Fruit fly (Drosophila melanogaster) whole organism, wandering third instar larva: ENCODE measurements around the gene tok.

Experiments
- Dfd ChIP-seq: fragments of >200 bp; optimal IDR thresholded peaks from 2 replicates; lab custom pipeline; 2017; ENCODE audit warnings: missing biosample characterization, missing genetic modification characterization
- Hr83 ChIP-seq: fragments of 200-300 bp; sonication (Bioruptor generic); optimal IDR thresholded peaks from 2 replicates; lab custom pipeline; 2016; ENCODE audit warnings: missing biosample characterization, mild to moderate bottlenecking, missing genetic modification characterization, moderate library complexity; ENCODE audit not compliant: poor library complexity, severe bottlenecking
- N ChIP-seq: fragments of >200 bp; optimal IDR thresholded peaks from 2 replicates; lab custom pipeline; 2018; ENCODE audit warnings: missing biosample characterization, missing external identifiers, missing genetic modification characterization
- OdsH ChIP-seq: fragments of 200-800 bp; sonication (Bioruptor generic); optimal IDR thresholded peaks from 2 replicates; lab custom pipeline; 2016; ENCODE audit warnings: missing biosample characterization, mild to moderate bottlenecking, missing genetic modification characterization
- Sp1 ChIP-seq: fragments of 200-800 bp; sonication (Bioruptor generic); optimal IDR thresholded peaks from 3 replicates; lab custom pipeline; 2019; ENCODE audit warnings: missing biosample characterization, mild to moderate bottlenecking, missing genetic modification characterization, moderate library complexity
- Vsx2 ChIP-seq: fragments of 200-300, 225-300 bp; sonication (Bioruptor generic); optimal IDR thresholded peaks from 2 replicates; lab custom pipeline; 2018; ENCODE audit warnings: missing biosample characterization, missing genetic modification characterization; ENCODE audit not compliant: partially characterized antibody
- dl ChIP-seq, 2 experiments: fragments of 175-275, 200-275 bp in 1 of 2; fragments of 200-275 bp in 1 of 2; sonication (Bioruptor generic); optimal IDR thresholded peaks; lab custom pipeline; 2018; ENCODE audit warnings: mild to moderate bottlenecking in 2 of 2, missing biosample characterization in 2 of 2, missing genetic modification characterization in 2 of 2, moderate library complexity in 2 of 2; ENCODE audit not compliant: partially characterized antibody in 2 of 2, insufficient read depth in 1 of 2
- fru ChIP-seq: fragments of 200-800 bp; sonication (Bioruptor generic); optimal IDR thresholded peaks from 3 replicates; lab custom pipeline; 2016; ENCODE audit warnings: missing biosample characterization, mild to moderate bottlenecking, missing genetic modification characterization
- h ChIP-seq: fragments of 200-800 bp; sonication (Bioruptor generic); optimal IDR thresholded peaks from 3 replicates; lab custom pipeline; 2016; ENCODE audit warnings: missing biosample characterization, mild to moderate bottlenecking, missing genetic modification characterization
- pan ChIP-seq: fragments of >200 bp; optimal IDR thresholded peaks from 2 replicates; lab custom pipeline; 2017
- usp ChIP-seq: fragments of >200 bp; optimal IDR thresholded peaks from 2 replicates; lab custom pipeline; 2017; ENCODE audit warnings: missing biosample characterization, missing genetic modification characterization

DNA sequence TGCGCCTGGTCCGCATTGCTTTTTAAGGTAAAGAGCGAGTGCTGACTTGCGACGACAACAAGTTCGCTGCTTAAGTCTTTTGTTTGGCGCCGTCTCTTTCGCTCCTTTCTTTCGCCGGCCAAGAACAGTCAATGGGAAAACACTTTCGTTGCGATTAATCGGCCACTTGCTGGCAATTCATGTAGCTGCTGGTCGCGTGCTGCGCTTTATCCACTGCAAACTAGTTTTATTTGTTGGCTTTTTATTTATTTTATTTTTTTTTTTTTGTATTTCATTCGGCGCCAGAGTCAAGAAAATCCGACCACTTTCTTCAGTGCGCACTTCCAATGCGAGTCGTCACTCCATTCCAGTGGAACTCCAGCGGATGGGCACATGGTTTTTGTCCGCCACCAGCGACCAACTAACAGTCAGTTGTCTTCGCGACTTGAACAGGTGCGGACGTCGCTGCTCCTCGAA is 7.1 kb upstream of the tok start, which contains the start of the genes CG13627 and CG46316:
- no peak for TF ChIP-seq usp (GFP tag; lab: Kevin White, UChicago)
- no peak for TF ChIP-seq Hr83
- TF ChIP-seq Sp1 (GFP tag; lab: Kevin White, UChicago), result no peak
- no peak for TF ChIP-seq Dfd (GFP tag; lab: Kevin White, UChicago)
- TF ChIP-seq dl (GFP tag; optimal IDR thresholded peaks at IDR 0.05; lab: Kevin White, UChicago; ENCODE audit: insufficient read depth in 1 of 2, partially characterized antibody in 2 of 2), result no peak
- TF ChIP-seq pan (lab: Kevin White, UChicago), result no peak
- no peak for TF ChIP-seq Vsx2 (GFP tag; lab: Kevin White, UChicago)
- no peak for TF ChIP-seq OdsH (GFP tag; lab: Kevin White, UChicago)
- TF ChIP-seq N (GFP tag; lab: Kevin White, UChicago), result no peak
- TF ChIP-seq fru, result no peak
- no peak for TF ChIP-seq h (GFP tag; lab: Kevin White, UChicago)
